Worm (Caenorhabditis elegans) whole organism, mixed stage, embryonic: ENCODE results near the gene epg-9.

ENCODE experiments used
- M03D4.4 ChIP-seq: sonication (generic microtip); optimal IDR thresholded peaks from 2 replicates; lab custom pipeline; 2017; ENCODE audit warnings: mild to moderate bottlenecking, missing genetic modification characterization, missing compliant biosample characterization
- blmp-1 ChIP-seq: fragments of 150-350 bp; optimal IDR thresholded peaks from 2 replicates; lab custom pipeline; 2014; ENCODE audit warnings: missing biosample characterization, missing genetic modification characterization
- ceh-83 ChIP-seq: fragments of 200-800 bp; sonication (Bioruptor generic); optimal IDR thresholded peaks from 2 replicates; lab custom pipeline; 2018; ENCODE audit warnings: mild to moderate bottlenecking, missing genetic modification characterization, missing compliant biosample characterization
- lin-13 ChIP-seq: fragments of 150-350 bp; optimal IDR thresholded peaks from 2 replicates; lab custom pipeline; 2014; ENCODE audit warnings: missing biosample characterization, missing genetic modification characterization
- lsy-2 ChIP-seq: fragments of 150-350 bp; optimal IDR thresholded peaks from 2 replicates; lab custom pipeline; 2014; ENCODE audit warnings: missing biosample characterization, missing genetic modification characterization
- nhr-237 ChIP-seq: fragments of 150-350 bp; optimal IDR thresholded peaks from 2 replicates; lab custom pipeline; 2014; ENCODE audit warnings: missing biosample characterization, missing genetic modification characterization
- nhr-28 ChIP-seq: fragments of 150-350 bp; optimal IDR thresholded peaks from 2 replicates; lab custom pipeline; 2014; ENCODE audit warnings: missing biosample characterization, missing genetic modification characterization
- nhr-76 ChIP-seq: sonication (generic microtip); optimal IDR thresholded peaks from 2 replicates; lab custom pipeline; 2017; ENCODE audit warnings: missing biosample characterization, missing genetic modification characterization
- snpc-4 ChIP-seq: fragments of 150-350 bp; optimal IDR thresholded peaks from 2 replicates; lab custom pipeline; 2014; ENCODE audit warnings: missing biosample characterization, missing genetic modification characterization
- tbx-8 ChIP-seq: fragments of 200-800 bp; sonication (Bioruptor generic); optimal IDR thresholded peaks from 2 replicates; lab custom pipeline; 2018; ENCODE audit warnings: mild to moderate bottlenecking, missing genetic modification characterization, moderate library complexity, missing compliant biosample characterization
- unc-62 ChIP-seq: fragments of 150-350 bp; optimal IDR thresholded peaks from 2 replicates; lab custom pipeline; 2014; ENCODE audit warnings: missing biosample characterization, missing genetic modification reagents, missing genetic modification characterization

- TF ChIP-seq lsy-2 (tag; lab: Kevin White, UChicago) (no peak), blmp-1 (tag; lab: Kevin White, UChicago) (no peak), nhr-28 (tag; lab: Kevin White, UChicago) (no peak), lin-13 (tag; lab: Kevin White, UChicago) (no peak), M03D4.4 (tag; lab: Kevin White, UChicago) (no peak), nhr-76 (no peak), snpc-4 (tag; lab: Kevin White, UChicago) (no peak), unc-62 (GFP tag; lab: Kevin White, UChicago) (no peak), tbx-8 (GFP tag; lab: Kevin White, UChicago) (no peak), nhr-237 (no peak), ceh-83 (GFP tag; lab: Kevin White, UChicago) (no peak)
Observed at ce11 chrIV:2603556-2604021, 2.6 kb downstream of the epg-9 start.
